Fruit fly (Drosophila melanogaster) whole organism, embryonic: Measurements from ENCODE around the gene ScpX.

Source experiments
- Adf1 ChIP-seq: fragments of 200-800 bp; sonication (Bioruptor generic); IDR thresholded peaks from 2 replicates; pipeline ENCODE4 v1.3.6; 2022; ENCODE audit warnings: missing biosample characterization, missing genetic modification characterization
- Atf6 ChIP-seq: fragments of 200-800 bp; sonication (Bioruptor generic); IDR thresholded peaks from 2 replicates; pipeline ENCODE4 v1.3.6; 2022; ENCODE audit warnings: missing biosample characterization, missing genetic modification characterization
- CG11085 ChIP-seq: fragments of 200-800 bp; sonication (Bioruptor generic); IDR thresholded peaks from 2 replicates; pipeline ENCODE4 v1.3.6; 2022; ENCODE audit warnings: missing biosample characterization, missing genetic modification characterization
- CG12071 ChIP-seq: fragments of 200-800 bp; sonication (Bioruptor generic); optimal IDR thresholded peaks from 3 replicates; lab custom pipeline; 2018; ENCODE audit warnings: missing biosample characterization, mild to moderate bottlenecking, missing genetic modification characterization
- CG13424 ChIP-seq: fragments of 200-800 bp; sonication (Bioruptor generic); optimal IDR thresholded peaks from 2 replicates; lab custom pipeline; 2019; ENCODE audit warnings: missing biosample characterization, mild to moderate bottlenecking, missing genetic modification characterization, moderate library complexity
- CG18476 ChIP-seq: fragments of 200-800 bp; sonication (Bioruptor generic); optimal IDR thresholded peaks from 2 replicates; lab custom pipeline; 2016; ENCODE audit warnings: missing biosample characterization, mild to moderate bottlenecking, missing genetic modification characterization
- CG2202 ChIP-seq: fragments of 200-800 bp; sonication (Bioruptor generic); optimal IDR thresholded peaks from 2 replicates; lab custom pipeline; 2018; ENCODE audit warnings: missing biosample characterization, mild to moderate bottlenecking, missing genetic modification characterization
- CG2889 ChIP-seq: fragments of 200-800 bp; sonication (Bioruptor generic); IDR thresholded peaks from 3 replicates; pipeline ENCODE4 v1.3.6; 2022; ENCODE audit warnings: missing biosample characterization, missing genetic modification characterization
- CG34376 ChIP-seq: fragments of 200-800 bp; sonication (Bioruptor generic); optimal IDR thresholded peaks from 2 replicates; lab custom pipeline; 2018; ENCODE audit warnings: missing biosample characterization, mild to moderate bottlenecking, missing genetic modification characterization
- CG3847 ChIP-seq: fragments of 200-800 bp; sonication (Bioruptor generic); IDR thresholded peaks from 2 replicates; pipeline ENCODE4 v1.3.6; 2022; ENCODE audit warnings: missing biosample characterization, missing genetic modification characterization
- CG42726 ChIP-seq: fragments of 200-800 bp; sonication (Bioruptor generic); IDR thresholded peaks from 2 replicates; pipeline ENCODE4 v1.3.6; 2022; ENCODE audit warnings: missing biosample characterization, missing genetic modification characterization; ENCODE audit not compliant: partially characterized antibody
- CG4360 ChIP-seq: fragments of 200-800 bp; sonication (Bioruptor generic); IDR thresholded peaks from 2 replicates; pipeline ENCODE4 v1.3.6; 2022; ENCODE audit warnings: missing biosample characterization, missing genetic modification characterization
- CG4730 ChIP-seq: fragments of 200-800 bp; sonication (Bioruptor generic); IDR thresholded peaks from 2 replicates; pipeline ENCODE4 v1.3.6; 2022; ENCODE audit warnings: missing biosample characterization, missing genetic modification characterization
- CG7745 ChIP-seq: fragments of 200-800 bp; sonication (Bioruptor generic); optimal IDR thresholded peaks from 2 replicates; lab custom pipeline; 2018; ENCODE audit warnings: missing biosample characterization, mild to moderate bottlenecking, missing genetic modification characterization, moderate library complexity
- CG7928 ChIP-seq: fragments of 200-800 bp; sonication (Bioruptor generic); optimal IDR thresholded peaks from 2 replicates; lab custom pipeline; 2017; ENCODE audit warnings: missing biosample characterization, mild to moderate bottlenecking, missing genetic modification characterization
- CG9817 ChIP-seq: fragments of 200-800 bp; sonication (Bioruptor generic); optimal IDR thresholded peaks from 2 replicates; lab custom pipeline; 2018; ENCODE audit warnings: missing biosample characterization, mild to moderate bottlenecking, missing genetic modification characterization, moderate library complexity
- CG9876 ChIP-seq: fragments of 200-800 bp; sonication (Bioruptor generic); optimal IDR thresholded peaks from 2 replicates; lab custom pipeline; 2016; ENCODE audit warnings: missing biosample characterization, missing genetic modification characterization
- Chrac-16 ChIP-seq: fragments of 200-800 bp; sonication (Bioruptor generic); optimal IDR thresholded peaks from 3 replicates; lab custom pipeline; 2016; ENCODE audit warnings: missing biosample characterization, missing genetic modification characterization
- CkIIα-i1 ChIP-seq: fragments of 200-800 bp; sonication (Bioruptor generic); IDR thresholded peaks from 2 replicates; pipeline ENCODE4 v1.3.6; 2022; ENCODE audit warnings: missing biosample characterization, missing genetic modification characterization
- ERR ChIP-seq: fragments of 200-800 bp; sonication (Bioruptor generic); optimal IDR thresholded peaks from 2 replicates; lab custom pipeline; 2016; ENCODE audit warnings: missing biosample characterization, missing genetic modification characterization
- Fer1 ChIP-seq: fragments of 200-800 bp; sonication (Bioruptor generic); optimal IDR thresholded peaks from 2 replicates; lab custom pipeline; 2017; ENCODE audit warnings: missing biosample characterization, mild to moderate bottlenecking, missing genetic modification characterization
- Fer3 ChIP-seq: fragments of 200-800 bp; sonication (Bioruptor generic); optimal IDR thresholded peaks from 2 replicates; lab custom pipeline; 2018; ENCODE audit warnings: missing biosample characterization, mild to moderate bottlenecking, missing genetic modification characterization, moderate library complexity
- MESR4 ChIP-seq: fragments of 200-800 bp; sonication (Bioruptor generic); optimal IDR thresholded peaks from 2 replicates; lab custom pipeline; 2018; ENCODE audit warnings: missing biosample characterization, mild to moderate bottlenecking, missing genetic modification characterization, moderate library complexity
- NFAT ChIP-seq: fragments of 200-800 bp; sonication (Bioruptor generic); IDR thresholded peaks from 2 replicates; pipeline ENCODE4 v1.3.6; 2022; ENCODE audit warnings: missing biosample characterization, missing genetic modification characterization
- NK7.1 ChIP-seq: fragments of 200-800 bp; sonication (Bioruptor generic); optimal IDR thresholded peaks from 3 replicates; lab custom pipeline; 2016; ENCODE audit warnings: missing biosample characterization, missing genetic modification characterization
- Nf-YB ChIP-seq: fragments of 200-800 bp; sonication (Bioruptor generic); optimal IDR thresholded peaks from 3 replicates; lab custom pipeline; 2019; ENCODE audit warnings: missing biosample characterization, mild to moderate bottlenecking, missing genetic modification characterization, moderate library complexity
- NfI ChIP-seq: fragments of 200-800 bp; sonication (Bioruptor generic); optimal IDR thresholded peaks from 3 replicates; lab custom pipeline; 2018; ENCODE audit warnings: missing biosample characterization, mild to moderate bottlenecking, missing genetic modification characterization, moderate library complexity
- Sin3A ChIP-seq: fragments of >200 bp; optimal IDR thresholded peaks from 2 replicates; lab custom pipeline; 2018
- Usf ChIP-seq: fragments of 200-800 bp; sonication (Bioruptor generic); optimal IDR thresholded peaks from 2 replicates; lab custom pipeline; 2017; ENCODE audit warnings: missing genotype, missing biosample characterization, missing genetic modification characterization
- al ChIP-seq: fragments of 200-800 bp; sonication (Bioruptor generic); IDR thresholded peaks from 2 replicates; pipeline ENCODE4 v1.3.6; 2022; ENCODE audit warnings: missing biosample characterization, missing genetic modification characterization
- ase ChIP-seq: fragments of 200-800 bp; sonication (Bioruptor generic); IDR thresholded peaks from 3 replicates; pipeline ENCODE4 v1.3.6; 2022; ENCODE audit warnings: missing biosample characterization, missing genetic modification characterization
- chinmo ChIP-seq: fragments of 200-800 bp; sonication (Bioruptor generic); IDR thresholded peaks from 4 replicates; pipeline ENCODE4 v1.3.6; 2022; ENCODE audit warnings: missing biosample characterization, missing genetic modification characterization; ENCODE audit not compliant: partially characterized antibody
- corto ChIP-seq: fragments of 200-800 bp; sonication (Bioruptor generic); optimal IDR thresholded peaks from 2 replicates; lab custom pipeline; 2016; ENCODE audit warnings: missing biosample characterization, mild to moderate bottlenecking, missing genetic modification characterization, moderate library complexity
- dan ChIP-seq: fragments of 200-800 bp; sonication (Bioruptor generic); IDR thresholded peaks from 2 replicates; pipeline ENCODE4 v1.3.6; 2022; ENCODE audit warnings: missing biosample characterization, missing genetic modification characterization
- ewg ChIP-seq: fragments of 200-800 bp; sonication (Bioruptor generic); optimal IDR thresholded peaks from 3 replicates; lab custom pipeline; 2017; ENCODE audit warnings: mild to moderate bottlenecking, missing biosample characterization, missing genetic modification reagents, missing genetic modification characterization
- gro ChIP-seq: fragments of 200-800 bp; sonication (Bioruptor generic); optimal IDR thresholded peaks from 2 replicates; lab custom pipeline; 2016; ENCODE audit warnings: missing biosample characterization, missing genetic modification characterization
- hkb ChIP-seq, 2 experiments: fragments of 200-800 bp in 1 of 2; fragments of >200 bp in 1 of 2; sonication (Bioruptor generic) in 1 of 2; IDR thresholded peaks in 1 of 2; optimal IDR thresholded peaks in 1 of 2; 2 replicates each; pipeline versions ENCODE4 v1.3.6 to Lab custom; 2017 to 2022; ENCODE audit warnings: missing biosample characterization in 1 of 2, missing genetic modification characterization in 1 of 2
- ind ChIP-seq: fragments of 200-800 bp; sonication (Bioruptor generic); optimal IDR thresholded peaks from 3 replicates; lab custom pipeline; 2016; ENCODE audit warnings: missing biosample characterization, missing genetic modification characterization
- inv ChIP-seq: fragments of 200-800 bp; sonication (Bioruptor generic); IDR thresholded peaks from 2 replicates; pipeline ENCODE4 v1.3.6; 2022; ENCODE audit warnings: missing biosample characterization, missing genetic modification characterization; ENCODE audit not compliant: partially characterized antibody
- lmd ChIP-seq: fragments of 200-800 bp; sonication (Bioruptor generic); IDR thresholded peaks from 2 replicates; pipeline ENCODE4 v1.3.6; 2022; ENCODE audit warnings: missing biosample characterization, missing genetic modification characterization
- pho ChIP-seq: fragments of 200-800 bp; sonication (Bioruptor generic); optimal IDR thresholded peaks from 2 replicates; lab custom pipeline; 2016; ENCODE audit warnings: missing biosample characterization, missing genetic modification characterization
- psq ChIP-seq: fragments of 200-800 bp; sonication (Bioruptor generic); optimal IDR thresholded peaks from 2 replicates; lab custom pipeline; 2017; ENCODE audit warnings: missing biosample characterization, missing genetic modification characterization
- run ChIP-seq: fragments of 200-800 bp; sonication (Bioruptor generic); optimal IDR thresholded peaks from 3 replicates; lab custom pipeline; 2018; ENCODE audit warnings: missing biosample characterization, mild to moderate bottlenecking, missing genetic modification characterization
- seq ChIP-seq: fragments of 200-800 bp; sonication (Bioruptor generic); IDR thresholded peaks from 2 replicates; pipeline ENCODE4 v1.3.6; 2022; ENCODE audit warnings: missing biosample characterization, missing genetic modification characterization
- tgo ChIP-seq: fragments of 200-800 bp; sonication (Bioruptor generic); IDR thresholded peaks from 3 replicates; pipeline ENCODE4 v1.3.6; 2022; ENCODE audit warnings: missing biosample characterization, missing genetic modification characterization
- unc-4 ChIP-seq: fragments of 200-800 bp; sonication (Bioruptor generic); IDR thresholded peaks from 2 replicates; pipeline ENCODE4 v1.3.6; 2022; ENCODE audit warnings: missing biosample characterization, missing genetic modification characterization; ENCODE audit not compliant: partially characterized antibody
- usp ChIP-seq: fragments of >200 bp; optimal IDR thresholded peaks from 2 replicates; lab custom pipeline; 2017; ENCODE audit warnings: missing biosample characterization, missing genetic modification characterization
- zfh2 ChIP-seq: fragments of 200-800 bp; sonication (Bioruptor generic); optimal IDR thresholded peaks from 2 replicates; lab custom pipeline; 2016; ENCODE audit warnings: missing biosample characterization, missing genetic modification characterization

Gene ScpX

DNA sequence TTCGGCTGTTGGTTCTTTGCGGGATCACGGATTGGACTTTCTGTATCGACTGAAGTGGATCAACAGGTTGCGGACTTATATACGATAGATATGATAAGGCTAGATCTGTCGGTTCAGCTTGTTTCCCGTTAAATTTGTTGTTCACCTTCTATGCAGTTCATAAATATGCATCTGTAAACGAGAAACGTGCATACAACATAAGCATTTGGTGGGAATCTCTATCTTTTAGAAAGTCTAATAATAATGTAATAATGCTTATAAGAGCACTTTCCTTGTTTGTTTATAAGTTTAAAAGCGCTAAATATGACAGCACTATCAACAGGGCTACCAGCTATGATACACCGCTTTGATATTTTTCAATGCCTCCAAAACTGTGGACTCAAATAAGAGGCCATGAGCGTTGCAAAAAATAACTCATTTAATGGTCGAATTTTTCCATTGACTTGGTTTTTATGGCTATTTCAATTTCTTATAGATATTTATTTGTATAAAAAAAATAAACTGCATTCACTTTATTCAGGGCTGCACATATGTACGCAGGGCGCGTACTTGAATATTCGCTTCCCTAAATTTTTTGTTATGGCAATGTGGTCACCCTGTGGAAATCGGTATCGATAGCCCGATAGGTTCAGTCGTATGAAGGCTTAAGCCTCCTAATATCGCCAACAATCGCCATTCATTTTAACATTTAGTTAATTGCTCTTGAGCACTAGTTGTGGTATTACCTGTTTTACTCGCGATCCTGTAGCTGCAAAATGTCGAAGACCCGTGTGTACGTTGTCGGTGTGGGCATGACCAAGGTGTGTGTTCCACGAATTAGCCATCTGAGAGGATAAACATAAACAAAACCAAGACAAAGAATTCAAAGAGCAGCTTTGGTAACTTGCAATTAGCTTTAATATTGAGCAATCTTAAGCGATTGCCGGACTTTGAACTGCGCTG, at the start of gene ScpX, which contains the start of gene CG17597 (continued):
- TF ChIP-seq ewg (peak; percentile 44), inv (GFP tag; lab: Robert Waterston, UW) (peak; percentile 65), CG4360 (no peak), CG9876 (GFP tag; lab: Kevin White, UChicago) (peak; percentile 19), MESR4 (GFP tag; lab: Kevin White, UChicago) (peak; percentile 74), al (GFP tag; lab: Robert Waterston, UW) (no peak; the same call in 1 of the 2 replicates), Adf1 (peak; percentile 31; the same call in 1 of the 2 replicates), unc-4 (peak; percentile 84), corto (no peak), CG11085 (GFP tag; lab: Robert Waterston, UW) (peak; percentile 49; the same call in 1 of the 2 replicates), CG34376 (GFP tag; lab: Kevin White, UChicago) (peak; percentile 27), CkIIα-i1 (GFP tag; lab: Robert Waterston, UW) (no peak), Fer3 (tag; lab: Kevin White, UChicago) (peak; percentile 48), usp (GFP tag; lab: Kevin White, UChicago) (no peak), ind (peak; percentile 72), CG7745 (no peak), NK7.1 (no peak), run (tag; lab: Kevin White, UChicago) (no peak), Atf6 (GFP tag; lab: Robert Waterston, UW) (no peak), tgo (GFP tag; lab: Robert Waterston, UW) (peak; percentile 35; the same call in 2 of the 3 replicates), CG3847 (GFP tag; lab: Robert Waterston, UW) (peak; percentile 55), CG13424 (tag; lab: Kevin White, UChicago) (peak; percentile 67), Usf (GFP tag; lab: Kevin White, UChicago) (peak; percentile 24), chinmo (GFP tag; lab: Robert Waterston, UW) (peak; percentile 90; the same call in 3 of the 4 replicates), CG7928 (GFP tag; lab: Kevin White, UChicago) (peak; percentile 99), CG18476 (GFP tag; lab: Kevin White, UChicago) (peak; percentile 68), CG4730 (GFP tag; lab: Robert Waterston, UW) (0 out of 2 replicates have a peak, but pooled peaks have one; percentile 17), pho (GFP tag; lab: Kevin White, UChicago) (peak; percentile 36), zfh2 (GFP tag; lab: Kevin White, UChicago) (peak; percentile 71), gro (GFP tag; lab: Kevin White, UChicago) (peak; percentile 71), hkb (optimal IDR thresholded peaks at IDR 0.05; lab: Kevin White, UChicago) (no peak), hkb (GFP tag; IDR thresholded peaks at IDR 0.05; lab: Robert Waterston, UW) (no peak; the same call in 1 of the 2 replicates), psq (GFP tag; lab: Kevin White, UChicago) (no peak), CG12071 (GFP tag; lab: Kevin White, UChicago) (peak; percentile 43), Chrac-16 (GFP tag; lab: Kevin White, UChicago) (peak; percentile 60), Fer1 (GFP tag; lab: Kevin White, UChicago) (peak; percentile 49), Nf-YB (GFP tag; lab: Kevin White, UChicago) (peak; percentile 27), CG42726 (GFP tag; lab: Robert Waterston, UW) (peak; percentile 73), NFAT (GFP tag; lab: Robert Waterston, UW) (no peak; the same call in 1 of the 2 replicates), CG2889 (no peak), ase (0 out of 3 replicates have a peak, but pooled peaks have one; percentile 43), lmd (GFP tag; lab: Robert Waterston, UW) (peak; percentile 70), dan (GFP tag; lab: Robert Waterston, UW) (no peak), NfI (peak; percentile 52), CG9817 (peak; percentile 76), ERR (GFP tag; lab: Kevin White, UChicago) (no peak), Sin3A (lab: Kevin White, UChicago) (peak; percentile 71), CG2202 (peak; percentile 31), seq (GFP tag; lab: Robert Waterston, UW) (no peak)
